Worm (Caenorhabditis elegans) whole organism, L1 larva: ENCODE results near the gene faah-1.
A peak's percentile ranks its signal among the peaks of the same experiment; 100 is the strongest.

ENCODE experiments used
- ama-1 ChIP-seq: fragments of 150-350 bp; optimal IDR thresholded peaks from 2 replicates; lab custom pipeline; 2014
- egl-27 ChIP-seq, 2 experiments: fragments of 150-350 bp in 1 of 2; sonication (generic microtip); optimal IDR thresholded peaks; 3 replicates each; lab custom pipeline; 2017 to 2018; ENCODE audit warnings: missing biosample characterization in 2 of 2, missing genetic modification characterization in 2 of 2, missing genetic modification reagents in 2 of 2
- elt-3 ChIP-seq, 6 experiments: fragments of 150-350 bp in 1 of 6; sonication (generic microtip); optimal IDR thresholded peaks; 2 replicates each; lab custom pipeline; 2017 to 2018; ENCODE audit warnings: missing biosample characterization in 6 of 6, missing genetic modification characterization in 6 of 6, inconsistent platforms in 1 of 6
- fos-1 ChIP-seq: fragments of 150-350 bp; optimal IDR thresholded peaks from 2 replicates; lab custom pipeline; 2014; ENCODE audit warnings: missing biosample characterization, missing genetic modification characterization
- lin-35 ChIP-seq, 2 experiments: fragments of 150-350 bp; optimal IDR thresholded peaks; 2 replicates each; lab custom pipeline; 2014; ENCODE audit warnings: missing biosample characterization in 2 of 2, missing genetic modification characterization in 2 of 2, missing genetic modification reagents in 2 of 2
- lir-3 ChIP-seq: sonication (generic microtip); optimal IDR thresholded peaks from 2 replicates; lab custom pipeline; 2016; ENCODE audit warnings: mild to moderate bottlenecking, missing genetic modification characterization, moderate library complexity, missing compliant biosample characterization; ENCODE audit not compliant: poor library complexity
- mef-2 ChIP-seq: fragments of 150-350 bp; optimal IDR thresholded peaks from 2 replicates; lab custom pipeline; 2014; ENCODE audit warnings: missing biosample characterization, missing genetic modification characterization
- nhr-19 ChIP-seq: fragments of 200-800 bp; sonication (Bioruptor generic); conservative IDR thresholded peaks from 2 replicates; pipeline ENCODE4 v1.3.6; 2022; ENCODE audit warnings: missing genetic modification characterization, missing compliant biosample characterization
- sox-4 ChIP-seq: sonication (generic microtip); optimal IDR thresholded peaks from 2 replicates; lab custom pipeline; 2016; ENCODE audit warnings: missing genetic modification characterization, missing compliant biosample characterization
- sptf-1 ChIP-seq: fragments of 150-350 bp; optimal IDR thresholded peaks from 2 replicates; lab custom pipeline; 2014; ENCODE audit warnings: missing biosample characterization, missing genetic modification characterization
- unc-130 ChIP-seq: fragments of 150-350 bp; optimal IDR thresholded peaks from 2 replicates; lab custom pipeline; 2017; ENCODE audit warnings: missing biosample characterization, missing genetic modification characterization, inconsistent platforms
- unc-30 ChIP-seq: sonication (generic microtip); optimal IDR thresholded peaks from 2 replicates; lab custom pipeline; 2017; ENCODE audit warnings: missing biosample characterization, missing genetic modification characterization

DNA sequence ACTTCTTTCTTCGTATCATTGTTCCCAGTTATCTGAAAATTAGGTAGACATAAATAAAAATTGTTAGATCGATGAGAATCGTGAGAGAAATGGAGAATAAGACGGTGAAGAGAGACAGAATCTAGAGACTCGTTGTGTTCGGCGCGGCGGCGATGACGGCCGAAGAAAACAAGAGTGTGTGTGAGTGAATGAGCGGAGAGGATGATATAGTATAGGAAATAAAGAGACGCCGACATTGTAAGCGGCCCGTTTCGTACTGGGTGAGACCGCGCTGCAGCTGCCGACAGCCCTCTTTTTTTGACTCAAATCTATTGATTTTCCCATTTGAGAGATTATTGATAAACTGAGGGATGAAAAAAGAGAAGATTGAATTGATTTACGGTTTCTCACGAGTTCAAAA, 47.0 kb upstream of the faah-1 start, which contains the start of gene Y42H9AR.4:
- TF ChIP-seq unc-130 (tag; lab: Kevin White, UChicago), result no peak
- no peak for TF ChIP-seq unc-30
- TF ChIP-seq elt-3 (tag; optimal IDR thresholded peaks at IDR 0.05; lab: Kevin White, UChicago), result no peak
- TF ChIP-seq mef-2 (tag; lab: Kevin White, UChicago), result no peak
- no peak for TF ChIP-seq nhr-19 (GFP tag; lab: Robert Waterston, UW)
- TF ChIP-seq ama-1 (lab: Kevin White, UChicago), result no peak
- no peak for TF ChIP-seq lir-3 (tag; lab: Kevin White, UChicago)
- TF ChIP-seq fos-1 (tag; lab: Kevin White, UChicago), result no peak
- no peak for TF ChIP-seq sox-4 (tag; lab: Kevin White, UChicago)
- TF ChIP-seq lin-35 (GFP tag; optimal IDR thresholded peaks at IDR 0.05; lab: Kevin White, UChicago), result peak in 1 of 2 experiments; percentile 8
- TF ChIP-seq egl-27 (tag; optimal IDR thresholded peaks at IDR 0.05; lab: Kevin White, UChicago), result no peak
- TF ChIP-seq sptf-1 (tag; lab: Kevin White, UChicago), result no peak
